Fruit fly (Drosophila melanogaster): ENCODE results near the gene CG7407.

- no peak for TF ChIP-seq psq (optimal IDR thresholded peaks at IDR 0.05)
- no peak for TF ChIP-seq insv (optimal IDR thresholded peaks at IDR 0.05)
- TF ChIP-seq Sin3A (optimal IDR thresholded peaks at IDR 0.05) = no peak
- no peak for TF ChIP-seq h (optimal IDR thresholded peaks at IDR 0.05)
These were observed 4.6 kb upstream of the CG7407 start for dm6 chr3L:21818701-21819100.

Measured in Kc167 (cell line).